Fruit fly (Drosophila melanogaster) whole organism, prepupa: ENCODE results near the gene sens-2.

Experiments
- CG11294 ChIP-seq: fragments of 200-800 bp; sonication (Bioruptor generic); IDR thresholded peaks from 2 replicates; pipeline ENCODE4 v1.3.6; 2022; ENCODE audit warnings: missing biosample characterization, missing genetic modification characterization
- CG1621 ChIP-seq: fragments of 200-800 bp; sonication (Bioruptor generic); optimal IDR thresholded peaks from 3 replicates; lab custom pipeline; 2018; ENCODE audit warnings: missing biosample characterization, mild to moderate bottlenecking, missing genetic modification characterization
- CG3032 ChIP-seq: fragments of 200-800 bp; optimal IDR thresholded peaks from 2 replicates; lab custom pipeline; 2019; ENCODE audit warnings: missing biosample characterization, mild to moderate bottlenecking, missing genetic modification characterization, moderate library complexity
- CG31627 ChIP-seq: fragments of 200-800 bp; sonication (Bioruptor generic); optimal IDR thresholded peaks from 3 replicates; lab custom pipeline; 2016; ENCODE audit warnings: missing biosample characterization, missing genetic modification characterization
- CG6808 ChIP-seq: fragments of 200-800 bp; sonication (Bioruptor generic); optimal IDR thresholded peaks from 3 replicates; lab custom pipeline; 2017; ENCODE audit warnings: missing biosample characterization, missing genetic modification characterization, mild to moderate bottlenecking, moderate library complexity, missing genetic modification reagents
- CG6854 ChIP-seq: fragments of 200-800 bp; sonication (Bioruptor generic); optimal IDR thresholded peaks from 2 replicates; lab custom pipeline; 2017; ENCODE audit warnings: missing biosample characterization, mild to moderate bottlenecking, missing genetic modification characterization
- Hr39 ChIP-seq: fragments of 200-800 bp; sonication (Bioruptor generic); optimal IDR thresholded peaks from 2 replicates; lab custom pipeline; 2016; ENCODE audit warnings: missing biosample characterization, missing genetic modification characterization
- OdsH ChIP-seq: fragments of 200-800 bp; sonication (Bioruptor generic); optimal IDR thresholded peaks from 3 replicates; lab custom pipeline; 2016; ENCODE audit warnings: missing biosample characterization, missing genetic modification characterization
- dsx ChIP-seq: fragments of 200-800 bp; optimal IDR thresholded peaks from 3 replicates; lab custom pipeline; 2019; ENCODE audit warnings: missing biosample characterization, mild to moderate bottlenecking, missing genetic modification characterization, moderate library complexity; ENCODE audit not compliant: poor library complexity, severe bottlenecking
- lz ChIP-seq: fragments of 200-800 bp; sonication (Bioruptor generic); optimal IDR thresholded peaks from 3 replicates; lab custom pipeline; 2016; ENCODE audit warnings: missing biosample characterization, missing genetic modification characterization
- pdm3 ChIP-seq: fragments of 200-800 bp; sonication (Bioruptor generic); optimal IDR thresholded peaks from 3 replicates; lab custom pipeline; 2016; ENCODE audit warnings: missing biosample characterization, missing genetic modification characterization
- ss ChIP-seq, 2 experiments: fragments of 200-800 bp; sonication (Bioruptor generic); optimal IDR thresholded peaks; 2 replicates in 1 of 2; 3 replicates in 1 of 2; lab custom pipeline; 2017 to 2018; ENCODE audit warnings: mild to moderate bottlenecking in 2 of 2, missing biosample characterization in 2 of 2, missing genetic modification characterization in 2 of 2, moderate library complexity in 1 of 2

DNA sequence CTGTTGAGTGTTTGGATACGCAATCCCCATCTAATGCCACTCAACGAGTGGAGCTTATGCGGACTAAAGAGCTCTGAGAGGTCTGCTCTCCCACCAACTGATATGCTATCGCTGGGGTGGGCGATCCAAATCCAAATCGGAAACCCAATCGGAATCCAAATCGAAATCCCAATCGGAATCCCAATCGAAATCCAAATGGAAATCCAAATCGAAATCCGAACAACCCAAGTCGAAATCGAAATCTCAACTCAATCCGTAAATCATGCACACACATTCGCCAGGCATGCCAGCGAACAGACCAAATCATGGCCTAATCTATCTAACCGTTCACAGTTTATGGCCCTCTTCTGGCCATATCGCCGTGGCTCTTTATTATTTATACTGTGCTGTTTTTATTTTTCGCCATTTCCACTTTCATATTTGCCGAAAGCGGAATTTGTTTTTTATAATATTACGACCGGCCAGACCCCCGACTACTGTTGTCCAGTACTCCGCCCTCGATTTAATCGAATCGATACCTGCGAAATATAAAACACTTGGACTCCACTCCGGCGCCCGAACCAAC is 5.9 kb downstream of the sens-2 start:
- no peak for TF ChIP-seq Hr39 (GFP tag; lab: Kevin White, UChicago)
- no peak for TF ChIP-seq CG6854 (GFP tag; lab: Kevin White, UChicago)
- TF ChIP-seq CG6808 (GFP tag; lab: Kevin White, UChicago) = no peak
- no peak for TF ChIP-seq pdm3 (GFP tag; lab: Kevin White, UChicago)
- no peak for TF ChIP-seq ss (GFP tag; optimal IDR thresholded peaks at IDR 0.05; lab: Kevin White, UChicago)
- no peak for TF ChIP-seq CG31627 (GFP tag; lab: Kevin White, UChicago)
- no peak for TF ChIP-seq CG11294 (GFP tag; lab: Robert Waterston, UW)
- TF ChIP-seq OdsH (GFP tag; lab: Kevin White, UChicago) = no peak
- TF ChIP-seq CG3032 (tag; lab: Kevin White, UChicago) = no peak
- no peak for TF ChIP-seq dsx (GFP tag; lab: Kevin White, UChicago)
- TF ChIP-seq lz (GFP tag; lab: Kevin White, UChicago) = no peak
- no peak for TF ChIP-seq CG1621
